Fruit fly (Drosophila melanogaster): ENCODE measurements around the gene CG16762.

- TF ChIP-seq CG8478 (optimal IDR thresholded peaks at IDR 0.05) (no peak), CTCF (optimal IDR thresholded peaks at IDR 0.05) (peak; percentile 58 to 70)
Measured at dm6 chr3L:2485331-2486115, 10.1 kb upstream of the CG16762 start.
